Worm (Caenorhabditis elegans): Measurements from ENCODE around the gene dyf-4.
A peak's percentile ranks its signal among the peaks of the same experiment; 100 is the strongest.

The dyf-4 gene

DNA sequence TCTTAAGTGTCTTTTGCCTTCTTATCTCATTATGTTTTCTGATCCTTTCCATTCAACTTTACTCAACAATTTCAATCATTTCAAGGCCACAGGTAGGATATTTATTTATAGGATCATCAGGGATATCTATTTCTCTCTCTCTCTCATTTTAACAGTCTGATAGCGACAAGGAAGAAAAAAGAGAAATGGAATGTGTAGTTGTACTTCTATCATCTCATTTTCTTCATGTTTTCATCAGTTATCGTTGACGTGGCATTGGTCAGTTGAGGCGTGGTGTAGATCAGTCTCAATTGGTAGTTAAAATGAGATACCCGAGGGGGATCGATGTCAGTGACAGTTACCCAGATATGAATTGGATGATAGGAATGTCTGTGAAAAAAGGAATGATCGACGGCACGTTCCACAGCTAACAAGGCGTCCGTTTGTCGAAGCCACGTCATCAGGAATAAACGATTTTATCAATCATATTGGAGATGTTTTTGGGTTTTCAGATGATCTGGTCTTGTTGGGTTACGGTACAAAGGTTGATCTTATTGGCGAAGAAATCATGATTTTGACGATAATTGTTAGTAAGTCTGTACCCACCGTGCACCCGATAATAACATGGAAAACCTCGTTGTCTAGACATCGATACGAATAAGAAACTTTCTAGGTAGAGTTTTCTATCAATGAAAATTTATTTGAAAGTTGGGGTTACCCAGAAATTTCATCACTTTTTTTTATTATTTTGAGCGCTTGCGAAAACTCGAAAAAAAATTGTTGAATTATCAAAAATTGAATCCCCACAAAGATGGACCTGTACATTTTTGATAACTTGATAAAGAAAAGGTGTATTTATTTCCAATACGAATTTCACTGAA, 28.9 kb upstream of the dyf-4 start (continued):
- TF ChIP-seq saeg-2 (GFP tag; IDR thresholded peaks at IDR 0.05) = no peak
- no peak for TF ChIP-seq nhr-76 (tag; optimal IDR thresholded peaks at IDR 0.05)
- no peak for TF ChIP-seq skn-1 (tag; optimal IDR thresholded peaks at IDR 0.05)
- no peak for TF ChIP-seq jun-1 (tag; optimal IDR thresholded peaks at IDR 0.05)
- no peak for TF ChIP-seq F44E2.7 (GFP tag; IDR thresholded peaks at IDR 0.05)
- no peak for TF ChIP-seq nhr-10 (tag; optimal IDR thresholded peaks at IDR 0.05)
- peak in 1 of 2 experiments; percentile 88 for TF ChIP-seq unc-62 (GFP tag; optimal IDR thresholded peaks at IDR 0.05 in 1 of 2)
- no peak for TF ChIP-seq unc-62 (tag; optimal IDR thresholded peaks at IDR 0.05)
- TF ChIP-seq aha-1 (tag) = peak; percentile 45
- no peak for TF ChIP-seq daf-8 (GFP tag; IDR thresholded peaks at IDR 0.05)
- TF ChIP-seq nhr-77 (tag; optimal IDR thresholded peaks at IDR 0.05) = no peak
- TF ChIP-seq lir-3 (tag; optimal IDR thresholded peaks at IDR 0.05) = no peak
- TF ChIP-seq mdl-1 (tag; optimal IDR thresholded peaks at IDR 0.05) = peak in 1 of 2 experiments; percentile 70
- no peak for TF ChIP-seq lin-38 (GFP tag; IDR thresholded peaks at IDR 0.05)
- TF ChIP-seq set-16 (GFP tag; IDR thresholded peaks at IDR 0.05) = no peak
- no peak for TF ChIP-seq gei-8 (GFP tag; optimal IDR thresholded peaks at IDR 0.05)
- no peak for TF ChIP-seq spr-1 (tag; optimal IDR thresholded peaks at IDR 0.05)
- TF ChIP-seq mdt-29 (GFP tag; IDR thresholded peaks at IDR 0.05) = no peak
- no peak for TF ChIP-seq lin-1 (GFP tag; IDR thresholded peaks at IDR 0.05)
- peak; percentile 69 for TF ChIP-seq ama-1 (optimal IDR thresholded peaks at IDR 0.05)
- peak; percentile 12 for TF ChIP-seq dve-1 (tag; optimal IDR thresholded peaks at IDR 0.05; ENCODE audit: insufficient read depth)
- TF ChIP-seq F49E8.2 (tag; optimal IDR thresholded peaks at IDR 0.05; ENCODE audit: borderline replicate concordance) = no peak
- TF ChIP-seq ztf-11 (tag; optimal IDR thresholded peaks at IDR 0.05) = no peak
- TF ChIP-seq lin-29 (GFP tag; IDR thresholded peaks at IDR 0.05) = no peak
- TF ChIP-seq nhr-6 (tag; optimal IDR thresholded peaks at IDR 0.05) = peak; percentile 46
- no peak for TF ChIP-seq zfp-2 (tag; optimal IDR thresholded peaks at IDR 0.05)
- no peak for TF ChIP-seq mep-1 (tag; optimal IDR thresholded peaks at IDR 0.05)
- no peak for TF ChIP-seq arid-1 (GFP tag; conservative IDR thresholded peaks at IDR 0.05)
- no peak for TF ChIP-seq Y75B8A.6 (GFP tag; IDR thresholded peaks at IDR 0.05)
- no peak for TF ChIP-seq ceh-32 (tag; optimal IDR thresholded peaks at IDR 0.05; ENCODE audit: poor library complexity)
- TF ChIP-seq zag-1 (tag; optimal IDR thresholded peaks at IDR 0.05) = no peak
- TF ChIP-seq egl-43 (GFP tag; IDR thresholded peaks at IDR 0.05) = no peak
- TF ChIP-seq F37D6.2 (tag; optimal IDR thresholded peaks at IDR 0.05) = no peak
- TF ChIP-seq attf-4 (tag; optimal IDR thresholded peaks at IDR 0.05) = no peak
- TF ChIP-seq rbr-2 (tag; optimal IDR thresholded peaks at IDR 0.05) = no peak
- TF ChIP-seq zip-2 (tag; optimal IDR thresholded peaks at IDR 0.05) = no peak
- no peak for TF ChIP-seq Y48G9A.11 (GFP tag; IDR thresholded peaks at IDR 0.05)
- peak; percentile 90 for TF ChIP-seq nhr-28 (tag; optimal IDR thresholded peaks at IDR 0.05)
- no peak for TF ChIP-seq pqm-1 (tag; optimal IDR thresholded peaks at IDR 0.05)
- no peak for TF ChIP-seq fos-1 (tag; optimal IDR thresholded peaks at IDR 0.05)
- no peak for TF ChIP-seq nhr-11 (tag; optimal IDR thresholded peaks at IDR 0.05)

ce11 chrV:12553286-12553725, 27.8 kb upstream of the dyf-4 start:
- 0 out of 2 replicates have a peak, but pooled peaks have one; percentile 16 for TF ChIP-seq set-16 (GFP tag; IDR thresholded peaks at IDR 0.05)
- TF ChIP-seq T26A8.4 (GFP tag; IDR thresholded peaks at IDR 0.05) = no peak
- TF ChIP-seq snpc-4 (tag; optimal IDR thresholded peaks at IDR 0.05) = no peak
- peak; percentile 95 for TF ChIP-seq nhr-48 (tag; optimal IDR thresholded peaks at IDR 0.05)
- peak; percentile 56 for TF ChIP-seq dmd-6 (GFP tag; IDR thresholded peaks at IDR 0.05)
- TF ChIP-seq unc-62 (GFP tag; optimal IDR thresholded peaks at IDR 0.05 in 1 of 2) = peak in 1 of 2 experiments; percentile 93
- TF ChIP-seq unc-62 (tag; optimal IDR thresholded peaks at IDR 0.05) = no peak
- TF ChIP-seq spr-1 (tag; optimal IDR thresholded peaks at IDR 0.05) = no peak
- TF ChIP-seq tra-1 (GFP tag; IDR thresholded peaks at IDR 0.05) = 0 out of 2 replicates have a peak, but pooled peaks have one; percentile 19
- 0 out of 2 replicates have a peak, but pooled peaks have one; percentile 17 for TF ChIP-seq lin-29 (GFP tag; IDR thresholded peaks at IDR 0.05)
- TF ChIP-seq php-3 (GFP tag; IDR thresholded peaks at IDR 0.05) = no peak
- TF ChIP-seq F26F4.8 (GFP tag; conservative IDR thresholded peaks at IDR 0.05) = no peak
- no peak for TF ChIP-seq dve-1 (tag; optimal IDR thresholded peaks at IDR 0.05; ENCODE audit: insufficient read depth)
- no peak for TF ChIP-seq lin-1 (GFP tag; IDR thresholded peaks at IDR 0.05)
- TF ChIP-seq cey-2 (tag; optimal IDR thresholded peaks at IDR 0.05; ENCODE audit: borderline replicate concordance, insufficient read depth) = peak; percentile 15
- no peak for TF ChIP-seq ces-1 (GFP tag; optimal IDR thresholded peaks at IDR 0.05)
- TF ChIP-seq unc-39 (tag; optimal IDR thresholded peaks at IDR 0.05) = no peak
- no peak for TF ChIP-seq madf-9 (GFP tag; conservative IDR thresholded peaks at IDR 0.05)
- no peak for TF ChIP-seq saeg-2 (GFP tag; IDR thresholded peaks at IDR 0.05)
